Worm (Caenorhabditis elegans) whole organism, young adult: ENCODE measurements around the gene melo-3.

Experiments used
- B0336.3 ChIP-seq: fragments of 200-800 bp; sonication (Bioruptor generic); IDR thresholded peaks from 2 replicates; pipeline ENCODE4 v1.3.6; 2022; ENCODE audit warnings: missing genetic modification characterization, missing compliant biosample characterization
- D2030.7 ChIP-seq: fragments of 200-800 bp; sonication (Bioruptor generic); IDR thresholded peaks from 2 replicates; pipeline ENCODE4 v1.3.6; 2022; ENCODE audit warnings: missing genetic modification reagents, missing genetic modification characterization, missing compliant biosample characterization
- F10E7.11 ChIP-seq: sonication (generic microtip); optimal IDR thresholded peaks from 2 replicates; lab custom pipeline; 2017; ENCODE audit warnings: mild to moderate bottlenecking, missing genetic modification characterization, moderate library complexity, missing compliant biosample characterization
- F22D6.2 ChIP-seq: sonication (generic microtip); optimal IDR thresholded peaks from 2 replicates; lab custom pipeline; 2016; ENCODE audit warnings: mild to moderate bottlenecking, missing genetic modification characterization, missing compliant biosample characterization
- F23B12.7 ChIP-seq: sonication (generic microtip); optimal IDR thresholded peaks from 2 replicates; lab custom pipeline; 2017; ENCODE audit warnings: missing genetic modification characterization, mild to moderate bottlenecking, missing compliant biosample characterization, antibody characterized with exemption, moderate library complexity; ENCODE audit not compliant: insufficient read depth
- F49E8.2 ChIP-seq: sonication (generic microtip); optimal IDR thresholded peaks from 3 replicates; lab custom pipeline; 2017; ENCODE audit warnings: missing genetic modification characterization, mild to moderate bottlenecking, missing compliant biosample characterization, antibody characterized with exemption, moderate library complexity; ENCODE audit not compliant: insufficient read depth
- F57A8.1 ChIP-seq: fragments of 200-800 bp; sonication (Bioruptor generic); optimal IDR thresholded peaks from 2 replicates; lab custom pipeline; 2018; ENCODE audit warnings: mild to moderate bottlenecking, missing genetic modification characterization, moderate library complexity, missing compliant biosample characterization
- F57C9.4 ChIP-seq: sonication (generic microtip); optimal IDR thresholded peaks from 2 replicates; lab custom pipeline; 2017; ENCODE audit warnings: mild to moderate bottlenecking, missing genetic modification characterization, missing compliant biosample characterization
- T07F8.4 ChIP-seq: sonication (generic microtip); optimal IDR thresholded peaks from 2 replicates; lab custom pipeline; 2016; ENCODE audit warnings: mild to moderate bottlenecking, missing genetic modification characterization, moderate library complexity, missing compliant biosample characterization
- Y53F4B.3 ChIP-seq: fragments of 200-800 bp; sonication (Bioruptor generic); IDR thresholded peaks from 2 replicates; pipeline ENCODE4 v1.3.6; 2022; ENCODE audit warnings: missing genetic modification reagents, missing genetic modification characterization, missing compliant biosample characterization
- Y56A3A.18 ChIP-seq: fragments of 200-800 bp; sonication (Bioruptor generic); IDR thresholded peaks from 2 replicates; pipeline ENCODE4 v1.3.6; 2022; ENCODE audit warnings: missing genetic modification reagents, missing genetic modification characterization, missing compliant biosample characterization
- ZK185.1 ChIP-seq: sonication (generic microtip); optimal IDR thresholded peaks from 2 replicates; lab custom pipeline; 2016; ENCODE audit warnings: mild to moderate bottlenecking, missing genetic modification characterization, missing compliant biosample characterization; ENCODE audit not compliant: poor library complexity, severe bottlenecking
- aptf-2 ChIP-seq: fragments of 200-800 bp; sonication (Bioruptor generic); conservative IDR thresholded peaks from 2 replicates; pipeline ENCODE4 v1.3.6; 2022; ENCODE audit warnings: missing genetic modification reagents, missing genetic modification characterization, missing compliant biosample characterization
- aptf-3 ChIP-seq: fragments of 200-800 bp; sonication (Bioruptor generic); IDR thresholded peaks from 2 replicates; pipeline ENCODE4 v1.3.6; 2022; ENCODE audit warnings: missing genetic modification characterization, missing compliant biosample characterization
- ceh-40 ChIP-seq: fragments of 200-800 bp; sonication (Bioruptor generic); IDR thresholded peaks from 2 replicates; pipeline ENCODE4 v1.3.6; 2022; ENCODE audit warnings: missing genetic modification characterization, missing compliant biosample characterization
- ceh-58 ChIP-seq: fragments of 200-800 bp; sonication (Bioruptor generic); IDR thresholded peaks from 2 replicates; pipeline ENCODE4 v1.3.6; 2022; ENCODE audit warnings: missing genetic modification characterization, missing compliant biosample characterization
- dpff-1 ChIP-seq: sonication (generic microtip); optimal IDR thresholded peaks from 2 replicates; lab custom pipeline; 2017; ENCODE audit warnings: mild to moderate bottlenecking, missing genetic modification characterization, missing compliant biosample characterization
- dpl-1 ChIP-seq: fragments of 150-350 bp; optimal IDR thresholded peaks from 2 replicates; lab custom pipeline; 2014; ENCODE audit warnings: missing biosample characterization, missing genetic modification reagents, missing genetic modification characterization
- efl-1 ChIP-seq: fragments of 150-350 bp; optimal IDR thresholded peaks from 2 replicates; lab custom pipeline; 2014; ENCODE audit warnings: missing biosample characterization, missing genetic modification reagents, missing genetic modification characterization
- egl-44 ChIP-seq: fragments of 200-800 bp; sonication (Bioruptor generic); IDR thresholded peaks from 2 replicates; pipeline ENCODE4 v1.3.6; 2022; ENCODE audit warnings: missing genetic modification reagents, missing genetic modification characterization, missing compliant biosample characterization
- egrh-3 ChIP-seq: fragments of 200-800 bp; sonication (Bioruptor generic); IDR thresholded peaks from 2 replicates; pipeline ENCODE4 v1.3.6; 2022; ENCODE audit warnings: missing genetic modification reagents, missing genetic modification characterization, missing compliant biosample characterization
- ekl-4 ChIP-seq: fragments of 200-800 bp; sonication (Bioruptor generic); IDR thresholded peaks from 2 replicates; pipeline ENCODE4 v1.3.6; 2022; ENCODE audit warnings: missing genetic modification reagents, missing genetic modification characterization, missing compliant biosample characterization
- fkh-3 ChIP-seq: sonication (generic microtip); optimal IDR thresholded peaks from 2 replicates; lab custom pipeline; 2016; ENCODE audit warnings: mild to moderate bottlenecking, missing genetic modification characterization, missing compliant biosample characterization
- gei-17 ChIP-seq: fragments of 200-800 bp; sonication (Bioruptor generic); optimal IDR thresholded peaks from 2 replicates; lab custom pipeline; 2018; ENCODE audit warnings: mild to moderate bottlenecking, missing genetic modification characterization, missing compliant biosample characterization
- him-1 ChIP-seq: sonication (generic microtip); optimal IDR thresholded peaks from 2 replicates; lab custom pipeline; 2016; ENCODE audit warnings: missing genotype, missing genetic modification reagents, missing genetic modification characterization, missing compliant biosample characterization
- hmg-1.2 ChIP-seq: fragments of 200-800 bp; sonication (Bioruptor generic); IDR thresholded peaks from 2 replicates; pipeline ENCODE4 v1.3.6; 2022; ENCODE audit warnings: missing genetic modification reagents, missing genetic modification characterization, missing compliant biosample characterization
- hmg-20 ChIP-seq: fragments of 200-800 bp; sonication (Bioruptor generic); IDR thresholded peaks from 2 replicates; pipeline ENCODE4 v1.3.6; 2022; ENCODE audit warnings: missing genetic modification reagents, missing genetic modification characterization, missing compliant biosample characterization
- hrde-1 ChIP-seq: sonication (generic microtip); optimal IDR thresholded peaks from 2 replicates; lab custom pipeline; 2016; ENCODE audit warnings: missing genetic modification characterization, mild to moderate bottlenecking, missing compliant biosample characterization, moderate library complexity, missing genotype, missing genetic modification reagents, borderline replicate concordance
- hsf-1 ChIP-seq: fragments of 200-800 bp; sonication (Bioruptor generic); IDR thresholded peaks from 2 replicates; pipeline ENCODE4 v1.3.6; 2022; ENCODE audit warnings: missing genetic modification reagents, missing genetic modification characterization, missing compliant biosample characterization
- lag-1 ChIP-seq: fragments of 200-800 bp; sonication (Bioruptor generic); IDR thresholded peaks from 2 replicates; pipeline ENCODE4 v1.3.6; 2022; ENCODE audit warnings: missing genetic modification reagents, missing genetic modification characterization, missing compliant biosample characterization
- let-526 ChIP-seq: fragments of 200-800 bp; sonication (Bioruptor generic); IDR thresholded peaks from 2 replicates; pipeline ENCODE4 v1.3.6; 2022; ENCODE audit warnings: missing genetic modification reagents, missing genetic modification characterization, missing compliant biosample characterization
- let-607 ChIP-seq, 2 experiments: fragments of 200-800 bp in 1 of 2; sonication (Bioruptor generic) in 1 of 2; sonication (generic microtip) in 1 of 2; optimal IDR thresholded peaks; 2 replicates each; lab custom pipeline; 2016 to 2018; ENCODE audit warnings: mild to moderate bottlenecking in 2 of 2, missing compliant biosample characterization in 2 of 2, missing genetic modification characterization in 2 of 2, moderate library complexity in 2 of 2, missing genotype in 1 of 2
- lin-26 ChIP-seq: fragments of 200-800 bp; sonication (Bioruptor generic); IDR thresholded peaks from 2 replicates; pipeline ENCODE4 v1.3.6; 2022; ENCODE audit warnings: missing genetic modification reagents, missing genetic modification characterization, missing compliant biosample characterization
- lin-54 ChIP-seq: fragments of 200-800 bp; sonication (Bioruptor generic); optimal IDR thresholded peaks from 2 replicates; lab custom pipeline; 2018; ENCODE audit warnings: mild to moderate bottlenecking, missing genetic modification characterization, missing compliant biosample characterization
- lir-1 ChIP-seq: fragments of 200-800 bp; sonication (Bioruptor generic); conservative IDR thresholded peaks from 2 replicates; pipeline ENCODE4 v1.3.6; 2022; ENCODE audit warnings: missing genetic modification reagents, missing genetic modification characterization, missing compliant biosample characterization
- lsy-27 ChIP-seq: sonication (generic microtip); optimal IDR thresholded peaks from 2 replicates; lab custom pipeline; 2017; ENCODE audit warnings: missing genetic modification characterization, mild to moderate bottlenecking, missing compliant biosample characterization, antibody characterized with exemption, missing genotype, borderline replicate concordance; ENCODE audit not compliant: insufficient read depth
- nfya-1 ChIP-seq: sonication (generic microtip); optimal IDR thresholded peaks from 2 replicates; lab custom pipeline; 2017; ENCODE audit warnings: antibody characterized with exemption, missing compliant biosample characterization, missing genetic modification characterization, borderline replicate concordance; ENCODE audit not compliant: insufficient read depth
- nfya-2 ChIP-seq: fragments of 200-800 bp; sonication (Bioruptor generic); IDR thresholded peaks from 2 replicates; pipeline ENCODE4 v1.3.6; 2022; ENCODE audit warnings: missing genetic modification reagents, missing genetic modification characterization, missing compliant biosample characterization
- pbrm-1 ChIP-seq: fragments of 200-800 bp; sonication (Bioruptor generic); IDR thresholded peaks from 2 replicates; pipeline ENCODE4 v1.3.6; 2022; ENCODE audit warnings: missing genetic modification reagents, missing genetic modification characterization, missing compliant biosample characterization
- rcor-1 ChIP-seq: fragments of 200-800 bp; sonication (Bioruptor generic); IDR thresholded peaks from 2 replicates; pipeline ENCODE4 v1.3.6; 2022; ENCODE audit warnings: missing genetic modification reagents, missing genetic modification characterization, missing compliant biosample characterization
- sdz-38 ChIP-seq: sonication (generic microtip); optimal IDR thresholded peaks from 2 replicates; lab custom pipeline; 2016; ENCODE audit warnings: missing genotype, missing genetic modification characterization, missing compliant biosample characterization
- sea-2 ChIP-seq: fragments of 200-800 bp; sonication (Bioruptor generic); IDR thresholded peaks from 2 replicates; pipeline ENCODE4 v1.3.6; 2022; ENCODE audit warnings: missing genetic modification characterization, missing compliant biosample characterization
- snpc-4 ChIP-seq, 5 experiments: fragments of 150-350 bp in 1 of 5; sonication (generic microtip) in 4 of 5; optimal IDR thresholded peaks; 2 replicates each; lab custom pipeline; 2014 to 2018; ENCODE audit warnings: missing genetic modification characterization in 5 of 5, missing biosample characterization in 3 of 5, antibody characterized with exemption in 2 of 5, mild to moderate bottlenecking in 2 of 5, missing compliant biosample characterization in 2 of 5, missing genotype in 2 of 5, moderate library complexity in 2 of 5, missing genetic modification reagents in 1 of 5
- sptf-2 ChIP-seq: fragments of 200-800 bp; sonication (Bioruptor generic); optimal IDR thresholded peaks from 2 replicates; lab custom pipeline; 2018; ENCODE audit warnings: mild to moderate bottlenecking, missing genetic modification characterization, missing compliant biosample characterization
- tlf-1 ChIP-seq: fragments of 200-800 bp; sonication (Bioruptor generic); optimal IDR thresholded peaks from 2 replicates; lab custom pipeline; 2018; ENCODE audit warnings: mild to moderate bottlenecking, missing genetic modification characterization, missing compliant biosample characterization
- zim-3 ChIP-seq: sonication (generic microtip); optimal IDR thresholded peaks from 2 replicates; lab custom pipeline; 2017; ENCODE audit warnings: mild to moderate bottlenecking, missing genetic modification characterization, moderate library complexity, missing compliant biosample characterization
- ztf-18 ChIP-seq: sonication (generic microtip); optimal IDR thresholded peaks from 2 replicates; lab custom pipeline; 2016; ENCODE audit warnings: missing genotype, mild to moderate bottlenecking, missing genetic modification characterization, missing compliant biosample characterization
- ztf-3 ChIP-seq: fragments of 200-800 bp; sonication (Bioruptor generic); optimal IDR thresholded peaks from 2 replicates; lab custom pipeline; 2018; ENCODE audit warnings: mild to moderate bottlenecking, missing genetic modification characterization, missing compliant biosample characterization

Gene melo-3

ce11 chrV:15083659-15084058 lies 47.0 kb upstream of the melo-3 start (continued):
- TF ChIP-seq snpc-4 (GFP tag; optimal IDR thresholded peaks at IDR 0.05; lab: Kevin White, UChicago) (no peak), snpc-4 (tag; optimal IDR thresholded peaks at IDR 0.05; lab: Kevin White, UChicago) (peak in 1 of 4 experiments; percentile 28), F57A8.1 (GFP tag; lab: Kevin White, UChicago) (no peak), lin-54 (peak; percentile 27), D2030.7 (GFP tag; lab: Robert Waterston, UW) (peak; percentile 45), lag-1 (no peak), aptf-2 (GFP tag; lab: Robert Waterston, UW) (no peak), F57C9.4 (tag; lab: Kevin White, UChicago) (peak; percentile 4), zim-3 (tag; lab: Kevin White, UChicago) (peak; percentile 33), lsy-27 (tag; lab: Kevin White, UChicago) (no peak), egrh-3 (no peak), sea-2 (GFP tag; lab: Robert Waterston, UW) (no peak), ceh-40 (GFP tag; lab: Robert Waterston, UW) (no peak), hrde-1 (tag; lab: Kevin White, UChicago) (no peak), ekl-4 (GFP tag; lab: Robert Waterston, UW) (peak; percentile 58), pbrm-1 (GFP tag; lab: Robert Waterston, UW) (no peak), hmg-20 (no peak), ceh-58 (GFP tag; lab: Robert Waterston, UW) (no peak), gei-17 (GFP tag; lab: Kevin White, UChicago) (no peak), ztf-18 (tag; lab: Kevin White, UChicago) (no peak), let-607 (tag; optimal IDR thresholded peaks at IDR 0.05; lab: Kevin White, UChicago) (no peak), dpff-1 (tag; lab: Kevin White, UChicago) (no peak), lir-1 (GFP tag; lab: Robert Waterston, UW) (no peak), fkh-3 (tag; lab: Kevin White, UChicago) (no peak), tlf-1 (peak; percentile 55), nfya-1 (tag; lab: Kevin White, UChicago) (no peak), hsf-1 (GFP tag; lab: Robert Waterston, UW) (peak; percentile 75), sdz-38 (tag; lab: Kevin White, UChicago) (no peak), rcor-1 (GFP tag; lab: Robert Waterston, UW) (no peak), dpl-1 (GFP tag; lab: Kevin White, UChicago) (no peak), F23B12.7 (tag; lab: Kevin White, UChicago) (no peak), lin-26 (GFP tag; lab: Robert Waterston, UW) (no peak), Y56A3A.18 (GFP tag; lab: Robert Waterston, UW) (no peak), efl-1 (GFP tag; lab: Kevin White, UChicago) (no peak), F10E7.11 (tag; lab: Kevin White, UChicago) (peak; percentile 22), F49E8.2 (no peak), him-1 (tag; lab: Kevin White, UChicago) (no peak), sptf-2 (GFP tag; lab: Kevin White, UChicago) (no peak), ztf-3 (GFP tag; lab: Kevin White, UChicago) (no peak), egl-44 (no peak), B0336.3 (peak; percentile 82), aptf-3 (GFP tag; lab: Robert Waterston, UW) (no peak), hmg-1.2 (GFP tag; lab: Robert Waterston, UW) (peak; percentile 40), let-526 (GFP tag; lab: Robert Waterston, UW) (no peak), T07F8.4 (tag; lab: Kevin White, UChicago) (peak; percentile 34), nfya-2 (GFP tag; lab: Robert Waterston, UW) (no peak), Y53F4B.3 (GFP tag; lab: Robert Waterston, UW) (no peak), ZK185.1 (tag; lab: Kevin White, UChicago) (peak; percentile 30), F22D6.2 (no peak)
